Worm (Caenorhabditis elegans) whole organism, L4 larva: ENCODE measurements around the gene F18G5.6.

Experiments used
- ZK546.5 ChIP-seq, 2 experiments: sonication (generic microtip); optimal IDR thresholded peaks; 2 replicates each; lab custom pipeline; 2017; ENCODE audit warnings: missing biosample characterization in 2 of 2, missing genetic modification characterization in 2 of 2
- dmd-8 ChIP-seq: fragments of 200-800 bp; sonication (Bioruptor generic); IDR thresholded peaks from 2 replicates; pipeline ENCODE4 v1.3.6; 2022; ENCODE audit warnings: missing genetic modification characterization, missing compliant biosample characterization
- fos-1 ChIP-seq: fragments of 150-350 bp; optimal IDR thresholded peaks from 2 replicates; lab custom pipeline; 2014; ENCODE audit warnings: missing biosample characterization, missing genetic modification characterization
- pha-4 ChIP-seq, 2 experiments: fragments of 150-350 bp in 1 of 2; fragments of 200-800 bp in 1 of 2; sonication (Bioruptor generic) in 1 of 2; IDR thresholded peaks in 1 of 2; optimal IDR thresholded peaks in 1 of 2; 2 replicates each; pipeline versions ENCODE4 v1.3.6 to Lab custom; 2014 to 2022; ENCODE audit warnings: missing genetic modification characterization in 2 of 2, missing genetic modification reagents in 2 of 2, missing biosample characterization in 1 of 2, missing compliant biosample characterization in 1 of 2
- pqm-1 ChIP-seq: sonication (generic microtip); optimal IDR thresholded peaks from 2 replicates; lab custom pipeline; 2017; ENCODE audit warnings: missing biosample characterization, missing genetic modification characterization
- set-16 ChIP-seq: fragments of 200-800 bp; sonication (Bioruptor generic); IDR thresholded peaks from 2 replicates; pipeline ENCODE4 v1.3.6; 2022; ENCODE audit warnings: missing genetic modification reagents, missing genetic modification characterization, missing compliant biosample characterization
- unc-62 ChIP-seq, 3 experiments: fragments of 150-350 bp in 1 of 3; sonication (generic microtip); optimal IDR thresholded peaks in 2 of 3; peaks in 1 of 3; 1 replicate in 1 of 3; 2 replicates in 2 of 3; lab custom pipeline; 2014 to 2017; ENCODE audit warnings: missing biosample characterization in 3 of 3, missing genetic modification characterization in 3 of 3, missing genetic modification reagents in 3 of 3, missing genotype in 1 of 3
- ztf-11 ChIP-seq: fragments of 150-350 bp; optimal IDR thresholded peaks from 2 replicates; lab custom pipeline; 2014; ENCODE audit warnings: missing biosample characterization, missing genetic modification characterization
- ztf-7 ChIP-seq: fragments of 150-350 bp; optimal IDR thresholded peaks from 2 replicates; lab custom pipeline; 2014; ENCODE audit warnings: missing biosample characterization, missing genetic modification characterization

DNA sequence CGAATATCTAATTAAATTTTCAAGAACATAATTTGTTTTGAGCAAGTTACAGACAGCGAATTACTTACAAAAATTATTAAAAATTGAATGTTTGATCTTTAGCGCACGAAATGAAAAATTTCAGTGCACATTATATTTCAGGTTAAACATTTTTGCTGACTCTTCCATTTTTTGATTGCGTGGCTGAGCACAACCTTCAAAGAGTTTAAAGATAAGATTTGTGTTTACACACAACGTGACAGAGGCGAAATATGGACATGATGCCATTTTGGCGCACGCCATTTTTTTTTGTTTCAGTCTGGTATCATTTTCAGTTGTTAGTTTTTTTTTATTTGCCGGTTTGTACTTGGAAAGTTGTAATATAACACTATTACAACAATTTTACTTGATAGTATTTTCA, 51.5 kb downstream of the F18G5.6 start:
- TF ChIP-seq ztf-11 (tag; lab: Kevin White, UChicago) (no peak), ZK546.5 (tag; optimal IDR thresholded peaks at IDR 0.05; lab: Kevin White, UChicago) (no peak), dmd-8 (GFP tag; lab: Robert Waterston, UW) (no peak), fos-1 (no peak), pqm-1 (tag; lab: Kevin White, UChicago) (peak; percentile 88), set-16 (GFP tag; lab: Robert Waterston, UW) (no peak), ztf-7 (tag; lab: Kevin White, UChicago) (no peak), unc-62 (GFP tag; optimal IDR thresholded peaks at IDR 0.05 in 1 of 2; lab: Kevin White, UChicago) (no peak), unc-62 (tag; optimal IDR thresholded peaks at IDR 0.05; lab: Kevin White, UChicago) (no peak), pha-4 (GFP tag; IDR thresholded peaks at IDR 0.05; lab: Robert Waterston, UW) (no peak), pha-4 (tag; optimal IDR thresholded peaks at IDR 0.05; lab: Kevin White, UChicago) (no peak)
